Fruit fly (Drosophila melanogaster) whole organism, adult: Measurements from ENCODE around the gene CG5391.

ENCODE experiments used
- CG12768 ChIP-seq: fragments of 200-800 bp; sonication (Bioruptor generic); optimal IDR thresholded peaks from 2 replicates; lab custom pipeline; 2017; ENCODE audit warnings: missing biosample characterization, missing genetic modification characterization, mild to moderate bottlenecking, moderate library complexity, missing genetic modification reagents
- Hr96 ChIP-seq: fragments of 200-800 bp; sonication (Bioruptor generic); optimal IDR thresholded peaks from 2 replicates; lab custom pipeline; 2016; ENCODE audit warnings: missing biosample characterization, missing genetic modification characterization
- cnc ChIP-seq, 2 experiments: fragments of >200 bp; optimal IDR thresholded peaks; 2 replicates each; lab custom pipeline; 2017
- tj ChIP-seq: fragments of 200-800 bp; sonication (Bioruptor generic); optimal IDR thresholded peaks from 3 replicates; lab custom pipeline; 2017; ENCODE audit warnings: missing biosample characterization, mild to moderate bottlenecking, missing genetic modification characterization, moderate library complexity

DNA sequence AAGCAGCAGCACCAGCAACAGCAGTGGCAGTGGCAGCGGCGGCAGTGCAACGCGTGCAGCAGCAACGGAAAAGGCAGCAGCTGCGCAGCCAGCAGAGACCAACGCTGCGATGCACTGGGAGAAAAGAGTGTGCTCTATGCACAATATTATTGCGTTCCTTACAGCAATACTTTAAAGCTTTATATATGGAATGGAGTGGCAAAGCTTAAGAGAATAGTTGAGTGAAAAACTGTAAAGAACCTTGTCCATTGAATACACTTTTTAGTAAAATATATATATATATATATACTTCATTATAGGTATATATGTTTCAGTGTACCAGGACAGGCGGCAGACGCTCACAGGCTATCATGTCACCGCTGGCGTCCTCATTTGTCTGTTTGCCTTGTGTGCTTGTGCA, 9.2 kb downstream of the CG5391 start:
- TF ChIP-seq CG12768 (GFP tag; lab: Kevin White, UChicago) (no peak), tj (GFP tag; lab: Kevin White, UChicago) (no peak), cnc (optimal IDR thresholded peaks at IDR 0.05; lab: Kevin White, UChicago) (no peak), Hr96 (GFP tag; lab: Kevin White, UChicago) (no peak)
